Worm (Caenorhabditis elegans) whole organism, young adult: ENCODE results near the gene srd-29.

Experiments used
- F52B5.7 ChIP-seq: sonication (generic microtip); optimal IDR thresholded peaks from 2 replicates; lab custom pipeline; 2016; ENCODE audit warnings: mild to moderate bottlenecking, missing genetic modification characterization, missing compliant biosample characterization
- T26A5.8 ChIP-seq: sonication (generic microtip); optimal IDR thresholded peaks from 2 replicates; lab custom pipeline; 2016; ENCODE audit warnings: missing genetic modification characterization, missing compliant biosample characterization
- ccch-3 ChIP-seq: fragments of 200-800 bp; sonication (Bioruptor generic); optimal IDR thresholded peaks from 2 replicates; lab custom pipeline; 2018; ENCODE audit warnings: mild to moderate bottlenecking, missing genetic modification characterization, missing compliant biosample characterization
- chd-7 ChIP-seq: sonication (generic microtip); optimal IDR thresholded peaks from 2 replicates; lab custom pipeline; 2016; ENCODE audit warnings: mild to moderate bottlenecking, missing genetic modification characterization, moderate library complexity, missing compliant biosample characterization
- dpl-1 ChIP-seq: fragments of 150-350 bp; optimal IDR thresholded peaks from 2 replicates; lab custom pipeline; 2014; ENCODE audit warnings: missing biosample characterization, missing genetic modification reagents, missing genetic modification characterization
- hrde-1 ChIP-seq: sonication (generic microtip); optimal IDR thresholded peaks from 2 replicates; lab custom pipeline; 2016; ENCODE audit warnings: missing genetic modification characterization, mild to moderate bottlenecking, missing compliant biosample characterization, moderate library complexity, missing genotype, missing genetic modification reagents, borderline replicate concordance
- mes-4 ChIP-seq: sonication (generic microtip); optimal IDR thresholded peaks from 2 replicates; lab custom pipeline; 2016; ENCODE audit warnings: missing genotype, missing genetic modification characterization, missing compliant biosample characterization
- pha-4 ChIP-seq: fragments of 150-350 bp; sonication (generic microtip); optimal IDR thresholded peaks from 2 replicates; lab custom pipeline; 2014; ENCODE audit warnings: missing biosample characterization, missing genetic modification reagents, missing genetic modification characterization
- repo-1 ChIP-seq: sonication (generic microtip); optimal IDR thresholded peaks from 2 replicates; lab custom pipeline; 2017; ENCODE audit warnings: mild to moderate bottlenecking, missing genetic modification characterization, missing compliant biosample characterization
- rpc-1 ChIP-seq, 2 experiments: fragments of 150-350 bp in 1 of 2; sonication (generic microtip) in 1 of 2; optimal IDR thresholded peaks; 2 replicates each; lab custom pipeline; 2014 to 2018; ENCODE audit warnings: missing biosample characterization in 1 of 2, missing genetic modification characterization in 1 of 2, missing genetic modification reagents in 1 of 2, missing genotype in 1 of 2
- unc-62 ChIP-seq: fragments of 150-350 bp; optimal IDR thresholded peaks from 2 replicates; lab custom pipeline; 2014; ENCODE audit warnings: missing biosample characterization, missing genetic modification reagents, missing genetic modification characterization
- ztf-18 ChIP-seq: sonication (generic microtip); optimal IDR thresholded peaks from 2 replicates; lab custom pipeline; 2016; ENCODE audit warnings: missing genotype, mild to moderate bottlenecking, missing genetic modification characterization, missing compliant biosample characterization

DNA sequence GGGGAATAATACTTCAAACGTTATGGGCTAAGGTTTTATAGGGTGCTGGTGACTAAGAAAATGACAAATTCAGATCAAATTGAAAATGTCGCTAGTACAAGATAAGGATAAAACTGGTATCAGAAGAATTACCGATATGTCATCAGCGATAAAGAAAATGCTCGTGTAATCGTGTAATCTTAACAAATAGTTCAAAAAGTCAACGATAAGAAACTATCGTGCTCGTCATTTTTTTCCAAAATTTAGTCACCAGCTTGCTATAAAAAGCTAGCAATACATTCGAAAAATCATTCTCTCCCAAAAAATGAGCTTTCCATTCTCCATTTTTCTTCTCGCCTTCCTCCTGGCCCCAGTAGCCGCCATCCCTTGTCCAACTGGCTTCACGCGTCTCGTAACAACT is 2.2 kb downstream of the srd-29 start, which contains the start of gene clec-45:
- TF ChIP-seq dpl-1 (no peak), unc-62 (GFP tag; lab: Kevin White, UChicago) (no peak), mes-4 (tag; lab: Kevin White, UChicago) (no peak), pha-4 (tag; lab: Kevin White, UChicago) (no peak), ztf-18 (tag; lab: Kevin White, UChicago) (no peak), hrde-1 (no peak), rpc-1 (optimal IDR thresholded peaks at IDR 0.05; lab: Kevin White, UChicago) (no peak), rpc-1 (tag; optimal IDR thresholded peaks at IDR 0.05; lab: Kevin White, UChicago) (no peak), F52B5.7 (tag; lab: Kevin White, UChicago) (no peak), chd-7 (tag; lab: Kevin White, UChicago) (no peak), ccch-3 (GFP tag; lab: Kevin White, UChicago) (no peak), T26A5.8 (tag; lab: Kevin White, UChicago) (no peak), repo-1 (tag; lab: Kevin White, UChicago) (no peak)
